ENCODE assay signal across 1 worm cellular context in the genomic region with DNA sequence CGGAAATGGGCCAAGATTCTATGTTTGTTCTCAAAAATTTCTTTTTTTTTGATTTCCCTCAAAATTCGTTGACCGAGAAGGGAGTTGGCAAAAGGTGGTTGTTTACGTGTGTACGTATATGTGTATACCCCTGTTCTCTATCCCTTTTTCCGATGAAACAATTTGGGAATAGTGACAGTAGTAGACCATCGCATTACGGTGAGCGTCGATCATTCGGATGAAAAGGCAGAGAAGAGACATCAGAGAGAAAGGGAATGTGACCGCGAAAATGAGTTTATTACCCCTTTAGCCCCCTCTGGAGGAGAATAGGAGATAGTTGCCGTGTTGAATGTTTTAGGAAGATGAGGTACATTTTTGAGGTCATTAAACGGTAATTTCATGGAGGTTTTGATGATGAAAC.
TF ChIP-seq lines count a peak whose summit lies in the region.

No protein-coding gene starts in this region.

TF ChIP-seq in whole organism, L1 larva, 84 proteins besides CTCF, POLR2A, EP300 and RAD21 (continued from another document):
- TF ChIP-seq nhr-20 (tag; optimal IDR thresholded peaks at IDR 0.05; lab: Kevin White, UChicago) = peak; percentile 46
- no peak for TF ChIP-seq ama-1 (optimal IDR thresholded peaks at IDR 0.05; lab: Kevin White, UChicago)
- TF ChIP-seq xbp-1 (tag; optimal IDR thresholded peaks at IDR 0.05; lab: Kevin White, UChicago) = no peak
- peak in 1 of 3 experiments; percentile 7 for TF ChIP-seq dpl-1 (GFP tag; optimal IDR thresholded peaks at IDR 0.05; lab: Kevin White, UChicago)
- TF ChIP-seq pax-3 (tag; optimal IDR thresholded peaks at IDR 0.05; lab: Kevin White, UChicago) = no peak
- TF ChIP-seq rnt-1 (tag; optimal IDR thresholded peaks at IDR 0.05; lab: Kevin White, UChicago) = no peak
- no peak for TF ChIP-seq fkh-8 (tag; optimal IDR thresholded peaks at IDR 0.05; lab: Kevin White, UChicago)
- TF ChIP-seq nhr-90 (tag; optimal IDR thresholded peaks at IDR 0.05; lab: Kevin White, UChicago; ENCODE audit: poor library complexity) = peak; percentile 29
- peak; percentile 86 for TF ChIP-seq lin-14 (GFP tag; optimal IDR thresholded peaks at IDR 0.05; lab: Kevin White, UChicago)
- no peak for TF ChIP-seq C16A3.4 (tag; optimal IDR thresholded peaks at IDR 0.05; lab: Kevin White, UChicago)
- no peak for TF ChIP-seq grh-1 (GFP tag; IDR thresholded peaks at IDR 0.05; lab: Robert Waterston, UW)
- no peak for TF ChIP-seq unc-130 (tag; optimal IDR thresholded peaks at IDR 0.05; lab: Kevin White, UChicago)
- no peak for TF ChIP-seq aly-2 (tag; optimal IDR thresholded peaks at IDR 0.05; lab: Kevin White, UChicago)
- TF ChIP-seq mef-2 (tag; optimal IDR thresholded peaks at IDR 0.05; lab: Kevin White, UChicago) = no peak
- TF ChIP-seq blmp-1 (tag; optimal IDR thresholded peaks at IDR 0.05; lab: Kevin White, UChicago) = peak; percentile 99
- no peak for TF ChIP-seq lin-39 (tag; optimal IDR thresholded peaks at IDR 0.05; lab: Kevin White, UChicago)
- no peak for TF ChIP-seq ceh-63 (GFP tag; optimal IDR thresholded peaks at IDR 0.05; lab: Kevin White, UChicago)
- TF ChIP-seq elt-2 (tag; optimal IDR thresholded peaks at IDR 0.05; lab: Kevin White, UChicago) = no peak
- TF ChIP-seq dsc-1 (tag; optimal IDR thresholded peaks at IDR 0.05; lab: Kevin White, UChicago) = no peak
- no peak for TF ChIP-seq ceh-8 (GFP tag; optimal IDR thresholded peaks at IDR 0.05; lab: Kevin White, UChicago)
- TF ChIP-seq nhr-71 (tag; optimal IDR thresholded peaks at IDR 0.05; lab: Kevin White, UChicago) = peak; percentile 38
- no peak for TF ChIP-seq alr-1 (tag; optimal IDR thresholded peaks at IDR 0.05; lab: Kevin White, UChicago; ENCODE audit: borderline replicate concordance)
- peak in 1 of 2 experiments; percentile 2 for TF ChIP-seq lin-35 (GFP tag; optimal IDR thresholded peaks at IDR 0.05; lab: Kevin White, UChicago)
- TF ChIP-seq nhr-84 (tag; optimal IDR thresholded peaks at IDR 0.05; lab: Kevin White, UChicago) = no peak
- TF ChIP-seq hlh-4 (tag; optimal IDR thresholded peaks at IDR 0.05; lab: Kevin White, UChicago) = no peak
- TF ChIP-seq fkh-10 (GFP tag; optimal IDR thresholded peaks at IDR 0.05; lab: Kevin White, UChicago) = no peak
- no peak for TF ChIP-seq isw-1 (GFP tag; IDR thresholded peaks at IDR 0.05; lab: Robert Waterston, UW)
- TF ChIP-seq nhr-28 (tag; optimal IDR thresholded peaks at IDR 0.05; lab: Kevin White, UChicago) = no peak
- TF ChIP-seq snu-23 (GFP tag; optimal IDR thresholded peaks at IDR 0.05; lab: Kevin White, UChicago) = peak; percentile 63
- peak; percentile 0 for TF ChIP-seq nhr-47 (tag; optimal IDR thresholded peaks at IDR 0.05; lab: Kevin White, UChicago)
